Worm (Caenorhabditis elegans) whole organism, late embryonic: Measurements from ENCODE around the gene slc-25A21.
A peak's percentile ranks its signal among the peaks of the same experiment; 100 is the strongest.

Experiments used
- C08G9.2 ChIP-seq: sonication (generic microtip); optimal IDR thresholded peaks from 2 replicates; lab custom pipeline; 2016; ENCODE audit warnings: mild to moderate bottlenecking, missing genetic modification characterization, moderate library complexity, missing compliant biosample characterization
- K02D7.2 ChIP-seq: sonication (generic microtip); optimal IDR thresholded peaks from 2 replicates; lab custom pipeline; 2017; ENCODE audit warnings: mild to moderate bottlenecking, missing genetic modification characterization, missing compliant biosample characterization
- K09A11.1 ChIP-seq: sonication (generic microtip); optimal IDR thresholded peaks from 2 replicates; lab custom pipeline; 2017; ENCODE audit warnings: antibody characterized with exemption, mild to moderate bottlenecking, missing genetic modification characterization, missing compliant biosample characterization; ENCODE audit not compliant: insufficient read depth
- ahr-1 ChIP-seq: sonication (generic microtip); optimal IDR thresholded peaks from 2 replicates; lab custom pipeline; 2016; ENCODE audit warnings: missing genetic modification characterization, missing compliant biosample characterization
- ama-1 ChIP-seq: fragments of 150-350 bp; optimal IDR thresholded peaks from 2 replicates; lab custom pipeline; 2014
- ceh-14 ChIP-seq: sonication (generic microtip); optimal IDR thresholded peaks from 2 replicates; lab custom pipeline; 2016; ENCODE audit warnings: missing genotype, missing genetic modification characterization, missing compliant biosample characterization
- ceh-18 ChIP-seq: sonication (generic microtip); optimal IDR thresholded peaks from 2 replicates; lab custom pipeline; 2016; ENCODE audit warnings: missing genetic modification characterization, missing compliant biosample characterization
- ceh-19 ChIP-seq: fragments of 200-800 bp; sonication (Bioruptor generic); optimal IDR thresholded peaks from 2 replicates; lab custom pipeline; 2018; ENCODE audit warnings: mild to moderate bottlenecking, missing genetic modification characterization, missing compliant biosample characterization
- ceh-30 ChIP-seq: fragments of 150-350 bp; optimal IDR thresholded peaks from 2 replicates; lab custom pipeline; 2014; ENCODE audit warnings: missing biosample characterization, missing genetic modification characterization
- ceh-31 ChIP-seq: sonication (generic microtip); optimal IDR thresholded peaks from 2 replicates; lab custom pipeline; 2016; ENCODE audit warnings: missing genetic modification characterization, missing compliant biosample characterization
- ceh-48 ChIP-seq: sonication (generic microtip); optimal IDR thresholded peaks from 2 replicates; lab custom pipeline; 2016; ENCODE audit warnings: missing genetic modification characterization, inconsistent platforms, missing compliant biosample characterization
- ceh-9 ChIP-seq: sonication (generic microtip); optimal IDR thresholded peaks from 2 replicates; lab custom pipeline; 2016; ENCODE audit warnings: mild to moderate bottlenecking, missing genetic modification characterization, inconsistent platforms, missing compliant biosample characterization
- dve-1 ChIP-seq: sonication (generic microtip); optimal IDR thresholded peaks from 2 replicates; lab custom pipeline; 2017; ENCODE audit warnings: antibody characterized with exemption, mild to moderate bottlenecking, missing genetic modification characterization, missing compliant biosample characterization
- elt-2 ChIP-seq: sonication (generic microtip); optimal IDR thresholded peaks from 2 replicates; lab custom pipeline; 2016; ENCODE audit warnings: missing genetic modification reagents, missing genetic modification characterization, missing compliant biosample characterization
- ets-4 ChIP-seq: sonication (generic microtip); optimal IDR thresholded peaks from 2 replicates; lab custom pipeline; 2016; ENCODE audit warnings: missing genetic modification characterization, missing compliant biosample characterization
- eyg-1 ChIP-seq: sonication (generic microtip); optimal IDR thresholded peaks from 2 replicates; lab custom pipeline; 2016; ENCODE audit warnings: missing genotype, missing genetic modification characterization, missing compliant biosample characterization
- fkh-10 ChIP-seq: fragments of 150-350 bp; optimal IDR thresholded peaks from 2 replicates; lab custom pipeline; 2014; ENCODE audit warnings: missing biosample characterization, missing genetic modification reagents, missing genetic modification characterization
- gmeb-2 ChIP-seq: sonication (generic microtip); optimal IDR thresholded peaks from 2 replicates; lab custom pipeline; 2016; ENCODE audit warnings: missing genetic modification characterization, inconsistent platforms, missing compliant biosample characterization
- hlh-30 ChIP-seq: sonication (generic microtip); optimal IDR thresholded peaks from 2 replicates; lab custom pipeline; 2017; ENCODE audit warnings: antibody characterized with exemption, missing genetic modification characterization, missing compliant biosample characterization; ENCODE audit not compliant: insufficient read depth
- hlh-6 ChIP-seq: sonication (generic microtip); optimal IDR thresholded peaks from 2 replicates; lab custom pipeline; 2016; ENCODE audit warnings: missing genotype, missing genetic modification characterization, missing compliant biosample characterization
- lim-6 ChIP-seq: sonication (generic microtip); optimal IDR thresholded peaks from 2 replicates; lab custom pipeline; 2016; ENCODE audit warnings: missing genetic modification characterization, missing compliant biosample characterization
- madf-2 ChIP-seq: sonication (generic microtip); optimal IDR thresholded peaks from 2 replicates; lab custom pipeline; 2017; ENCODE audit warnings: missing genetic modification characterization, missing compliant biosample characterization
- mec-3 ChIP-seq: sonication (generic microtip); optimal IDR thresholded peaks from 2 replicates; lab custom pipeline; 2016; ENCODE audit warnings: borderline replicate concordance, missing genetic modification characterization, missing compliant biosample characterization
- nfya-1 ChIP-seq: sonication (generic microtip); optimal IDR thresholded peaks from 2 replicates; lab custom pipeline; 2017; ENCODE audit warnings: missing genetic modification characterization, mild to moderate bottlenecking, missing compliant biosample characterization, antibody characterized with exemption, moderate library complexity
- pax-1 ChIP-seq: fragments of 150-350 bp; optimal IDR thresholded peaks from 2 replicates; lab custom pipeline; 2014; ENCODE audit warnings: missing biosample characterization, missing genetic modification characterization
- pha-4 ChIP-seq: fragments of 150-350 bp; optimal IDR thresholded peaks from 2 replicates; lab custom pipeline; 2018; ENCODE audit warnings: missing biosample characterization, missing genetic modification reagents, missing genetic modification characterization
- pros-1 ChIP-seq: fragments of 150-350 bp; optimal IDR thresholded peaks from 2 replicates; lab custom pipeline; 2014; ENCODE audit warnings: missing biosample characterization, missing genetic modification reagents, missing genetic modification characterization
- rnt-1 ChIP-seq: sonication (generic microtip); optimal IDR thresholded peaks from 2 replicates; lab custom pipeline; 2016; ENCODE audit warnings: missing genetic modification characterization, missing compliant biosample characterization
- sdc-2 ChIP-seq: sonication (generic microtip); optimal IDR thresholded peaks from 2 replicates; lab custom pipeline; 2016; ENCODE audit warnings: missing genotype, missing genetic modification characterization, missing compliant biosample characterization
- sox-4 ChIP-seq: sonication (generic microtip); optimal IDR thresholded peaks from 2 replicates; lab custom pipeline; 2017; ENCODE audit warnings: mild to moderate bottlenecking, missing genetic modification characterization, inconsistent platforms, missing compliant biosample characterization
- tbx-2 ChIP-seq: sonication (generic microtip); optimal IDR thresholded peaks from 2 replicates; lab custom pipeline; 2016; ENCODE audit warnings: missing genetic modification characterization, missing compliant biosample characterization
- ttx-3 ChIP-seq: sonication (generic microtip); optimal IDR thresholded peaks from 2 replicates; lab custom pipeline; 2016; ENCODE audit warnings: missing genetic modification reagents, missing genetic modification characterization, missing compliant biosample characterization
- unc-42 ChIP-seq: sonication (generic microtip); optimal IDR thresholded peaks from 2 replicates; lab custom pipeline; 2016; ENCODE audit warnings: missing genotype, missing genetic modification characterization, missing compliant biosample characterization
- unc-55 ChIP-seq: sonication (generic microtip); optimal IDR thresholded peaks from 2 replicates; lab custom pipeline; 2017; ENCODE audit warnings: missing biosample characterization, missing genetic modification reagents, missing genetic modification characterization

slc-25A21 gene

ce11 chrX:16155216-16155991, 34.3 kb upstream of the slc-25A21 start (continued):
- no peak for TF ChIP-seq madf-2 (tag; lab: Kevin White, UChicago)
- TF ChIP-seq K09A11.1 (tag; lab: Kevin White, UChicago) = no peak
- TF ChIP-seq ttx-3 = no peak
- TF ChIP-seq dve-1 (tag; lab: Kevin White, UChicago) = peak; percentile 17
- no peak for TF ChIP-seq unc-55
- peak; percentile 55 for TF ChIP-seq sdc-2 (tag; lab: Kevin White, UChicago)
- TF ChIP-seq elt-2 = no peak

- no peak for TF ChIP-seq ama-1
- peak; percentile 4 for TF ChIP-seq ceh-31 (tag; lab: Kevin White, UChicago)
- TF ChIP-seq ceh-14 (tag; lab: Kevin White, UChicago) = no peak
- peak; percentile 17 for TF ChIP-seq nfya-1 (tag; lab: Kevin White, UChicago)
- TF ChIP-seq unc-55 = peak; percentile 12
- no peak for TF ChIP-seq hlh-6
- TF ChIP-seq sdc-2 (tag; lab: Kevin White, UChicago) = peak; percentile 46
- peak; percentile 16 for TF ChIP-seq ceh-18
Measured at ce11 chrX:16156891-16157290, 32.8 kb upstream of the slc-25A21 start.

- TF ChIP-seq ceh-9 (tag; lab: Kevin White, UChicago) (peak; percentile 8), ceh-31 (tag; lab: Kevin White, UChicago) (no peak), mec-3 (tag; lab: Kevin White, UChicago) (no peak)
Measured at ce11 chrX:16157499-16157898, 32.2 kb upstream of the slc-25A21 start.

- no peak for TF ChIP-seq pha-4 (tag; lab: Kevin White, UChicago)
- TF ChIP-seq unc-42 (tag; lab: Kevin White, UChicago) = peak; percentile 22
- no peak for TF ChIP-seq ttx-3
- no peak for TF ChIP-seq C08G9.2
- TF ChIP-seq lim-6 (tag; lab: Kevin White, UChicago) = no peak
- no peak for TF ChIP-seq ahr-1 (tag; lab: Kevin White, UChicago)
- no peak for TF ChIP-seq gmeb-2 (tag; lab: Kevin White, UChicago)
- TF ChIP-seq, all 69 proteins: peak for 1
Measured at ce11 chrX:16159359-16159758, 30.3 kb upstream of the slc-25A21 start.

DNA sequence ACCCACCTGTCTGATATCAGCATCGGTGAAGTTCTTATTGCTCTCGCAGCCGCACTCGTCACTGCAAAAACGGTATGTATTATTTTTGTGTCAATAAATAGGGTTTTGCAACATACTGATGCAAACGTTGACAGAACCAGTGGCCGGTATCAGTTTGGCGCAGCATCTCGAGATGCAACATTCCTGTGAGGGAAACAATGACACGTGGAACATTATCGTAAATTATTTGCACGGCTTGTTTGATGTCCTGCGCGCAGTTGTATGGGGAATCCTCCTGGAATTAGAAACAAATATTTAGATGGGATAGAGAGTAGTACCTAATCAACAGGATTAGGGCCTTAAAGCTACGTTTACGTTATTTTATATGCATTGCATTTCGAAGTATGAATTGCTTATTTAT, 28.7 kb upstream of the slc-25A21 start:
- no peak for TF ChIP-seq ama-1
- no peak for TF ChIP-seq hlh-30 (tag; lab: Kevin White, UChicago)
- TF ChIP-seq K09A11.1 (tag; lab: Kevin White, UChicago) = no peak
- no peak for TF ChIP-seq fkh-10 (GFP tag; lab: Kevin White, UChicago)
- TF ChIP-seq pax-1 = no peak
- TF ChIP-seq unc-42 (tag; lab: Kevin White, UChicago) = no peak
- TF ChIP-seq rnt-1 (tag; lab: Kevin White, UChicago) = no peak
- TF ChIP-seq gmeb-2 (tag; lab: Kevin White, UChicago) = no peak
- TF ChIP-seq sdc-2 (tag; lab: Kevin White, UChicago) = no peak
- no peak for TF ChIP-seq C08G9.2
- TF ChIP-seq K02D7.2 = no peak
- TF ChIP-seq ceh-19 (GFP tag; lab: Kevin White, UChicago) = no peak
- no peak for TF ChIP-seq ets-4 (tag; lab: Kevin White, UChicago)
- no peak for TF ChIP-seq tbx-2
- no peak for TF ChIP-seq ceh-30 (tag; lab: Kevin White, UChicago)
- no peak for TF ChIP-seq sox-4 (tag; lab: Kevin White, UChicago)
- TF ChIP-seq pros-1 = no peak
- no peak for TF ChIP-seq ceh-48
- TF ChIP-seq eyg-1 (tag; lab: Kevin White, UChicago) = no peak
